Fruit fly (Drosophila melanogaster) whole organism, embryonic: ENCODE measurements around the gene Ir40a.
A peak's percentile ranks its signal among the peaks of the same experiment; 100 is the strongest.

Experiments
- Antp ChIP-seq: fragments of 200-800 bp; sonication (Bioruptor generic); optimal IDR thresholded peaks from 3 replicates; lab custom pipeline; 2016; ENCODE audit warnings: missing biosample characterization, missing genetic modification characterization
- CG12155 ChIP-seq: fragments of 200-800 bp; sonication (Bioruptor generic); optimal IDR thresholded peaks from 3 replicates; lab custom pipeline; 2016; ENCODE audit warnings: missing biosample characterization, missing genetic modification characterization
- CG7786 ChIP-seq: fragments of 200-800 bp; sonication (Bioruptor generic); optimal IDR thresholded peaks from 2 replicates; lab custom pipeline; 2016; ENCODE audit warnings: missing biosample characterization, missing genetic modification characterization
- Dll ChIP-seq: fragments of 200-800 bp; sonication (Bioruptor generic); IDR thresholded peaks from 4 replicates; pipeline ENCODE4 v1.3.6; 2022; ENCODE audit warnings: missing biosample characterization, missing genetic modification characterization; ENCODE audit not compliant: partially characterized antibody
- Fer3 ChIP-seq: fragments of 200-800 bp; sonication (Bioruptor generic); optimal IDR thresholded peaks from 2 replicates; lab custom pipeline; 2018; ENCODE audit warnings: missing biosample characterization, mild to moderate bottlenecking, missing genetic modification characterization, moderate library complexity
- Med ChIP-seq: fragments of 200-800 bp; sonication (Bioruptor generic); peaks from one replicate; lab custom pipeline; 2016; ENCODE audit warnings: missing biosample characterization, missing genetic modification characterization, mild to moderate bottlenecking, inconsistent platforms, moderate library complexity
- Usf ChIP-seq: fragments of 200-800 bp; sonication (Bioruptor generic); optimal IDR thresholded peaks from 2 replicates; lab custom pipeline; 2017; ENCODE audit warnings: missing genotype, missing biosample characterization, missing genetic modification characterization
- al ChIP-seq: fragments of 200-800 bp; sonication (Bioruptor generic); IDR thresholded peaks from 2 replicates; pipeline ENCODE4 v1.3.6; 2022; ENCODE audit warnings: missing biosample characterization, missing genetic modification characterization
- ash1 ChIP-seq: fragments of 200-800 bp; sonication (Bioruptor generic); optimal IDR thresholded peaks from 2 replicates; lab custom pipeline; 2018; ENCODE audit warnings: missing biosample characterization, mild to moderate bottlenecking, missing genetic modification characterization
- bigmax ChIP-seq: fragments of 200-800 bp; sonication (Bioruptor generic); optimal IDR thresholded peaks from 2 replicates; lab custom pipeline; 2018; ENCODE audit warnings: missing biosample characterization, mild to moderate bottlenecking, missing genetic modification characterization
- ftz-f1 ChIP-seq: fragments of 200-800 bp; sonication (Bioruptor generic); optimal IDR thresholded peaks from 2 replicates; lab custom pipeline; 2016; ENCODE audit warnings: missing biosample characterization, missing genetic modification characterization
- klu ChIP-seq: fragments of 200-800 bp; sonication (Bioruptor generic); IDR thresholded peaks from 2 replicates; pipeline ENCODE4 v1.3.6; 2022; ENCODE audit warnings: missing biosample characterization, missing genetic modification characterization
- usp ChIP-seq: fragments of >200 bp; optimal IDR thresholded peaks from 2 replicates; lab custom pipeline; 2017; ENCODE audit warnings: missing biosample characterization, missing genetic modification characterization

DNA sequence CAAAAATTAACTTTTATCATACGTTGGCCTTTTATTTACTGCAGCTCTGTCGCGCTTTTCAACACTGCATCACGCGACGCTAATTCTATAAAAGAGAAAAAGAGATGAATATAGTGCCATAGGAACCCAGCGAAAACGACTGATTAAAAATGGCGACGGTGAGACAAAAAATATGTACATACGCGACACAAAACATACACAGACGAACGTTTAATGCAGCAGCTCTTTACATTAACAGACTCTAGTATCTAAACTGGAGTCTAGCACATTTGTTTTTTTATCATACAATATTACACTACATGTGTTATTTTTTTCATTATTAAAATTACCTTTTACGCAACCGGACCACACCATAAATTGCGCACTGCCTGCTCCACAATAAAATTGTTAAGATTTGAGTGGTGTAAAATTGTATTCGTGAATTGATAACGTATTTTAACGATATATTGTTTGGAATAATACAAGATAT, 45.6 kb downstream of the Ir40a start:
- no peak for TF ChIP-seq usp (GFP tag; lab: Kevin White, UChicago)
- TF ChIP-seq Fer3 (tag; lab: Kevin White, UChicago): no peak
- TF ChIP-seq bigmax: no peak
- no peak for TF ChIP-seq Antp
- no peak for TF ChIP-seq klu
- TF ChIP-seq ash1 (GFP tag; lab: Kevin White, UChicago): no peak
- no peak for TF ChIP-seq ftz-f1 (GFP tag; lab: Kevin White, UChicago)
- no peak for TF ChIP-seq CG12155 (GFP tag; lab: Kevin White, UChicago)
- TF ChIP-seq al (GFP tag; lab: Robert Waterston, UW): no peak
- TF ChIP-seq Med (GFP tag; lab: Kevin White, UChicago): peak; percentile 83
- no peak for TF ChIP-seq Usf (GFP tag; lab: Kevin White, UChicago)
- TF ChIP-seq CG7786 (GFP tag; lab: Kevin White, UChicago): no peak
- 0 out of 4 replicates have a peak, but pooled peaks have one; percentile 24 for TF ChIP-seq Dll (GFP tag; lab: Robert Waterston, UW)
